Fruit fly (Drosophila melanogaster) whole organism, embryonic: Measurements from ENCODE around the gene Spx.
A peak's percentile ranks its signal among the peaks of the same experiment; 100 is the strongest.

Source experiments
- ATbp ChIP-seq: fragments of 200-800 bp; sonication (Bioruptor generic); optimal IDR thresholded peaks from 2 replicates; lab custom pipeline; 2017; ENCODE audit warnings: missing biosample characterization, mild to moderate bottlenecking, missing genetic modification characterization, missing genetic modification reagents
- CG10431 ChIP-seq: fragments of 200-800 bp; sonication (Bioruptor generic); optimal IDR thresholded peaks from 3 replicates; lab custom pipeline; 2018; ENCODE audit warnings: missing biosample characterization, mild to moderate bottlenecking, missing genetic modification characterization
- CG12391 ChIP-seq: fragments of 200-800 bp; sonication (Bioruptor generic); optimal IDR thresholded peaks from 3 replicates; lab custom pipeline; 2018; ENCODE audit warnings: missing biosample characterization, mild to moderate bottlenecking, missing genetic modification characterization, moderate library complexity
- CG13123 ChIP-seq: fragments of 200-800 bp; sonication (Bioruptor generic); optimal IDR thresholded peaks from 2 replicates; lab custom pipeline; 2016; ENCODE audit warnings: missing biosample characterization, missing genetic modification characterization
- CG13287 ChIP-seq: fragments of 200-800 bp; sonication (Bioruptor generic); IDR thresholded peaks from 2 replicates; pipeline ENCODE4 v1.3.6; 2022; ENCODE audit warnings: missing biosample characterization, missing genetic modification characterization; ENCODE audit not compliant: partially characterized antibody
- CG13624 ChIP-seq: fragments of 200-800 bp; sonication (Bioruptor generic); optimal IDR thresholded peaks from 2 replicates; lab custom pipeline; 2016; ENCODE audit warnings: missing biosample characterization, missing genetic modification characterization
- CG1529 ChIP-seq: fragments of 200-800 bp; sonication (Bioruptor generic); optimal IDR thresholded peaks from 3 replicates; lab custom pipeline; 2018; ENCODE audit warnings: missing biosample characterization, missing genetic modification characterization
- CG15601 ChIP-seq: fragments of 200-800 bp; sonication (Bioruptor generic); optimal IDR thresholded peaks from 3 replicates; lab custom pipeline; 2019; ENCODE audit warnings: missing biosample characterization, mild to moderate bottlenecking, missing genetic modification characterization, moderate library complexity
- CG16813 ChIP-seq: fragments of 200-800 bp; sonication (Bioruptor generic); IDR thresholded peaks from 3 replicates; pipeline ENCODE4 v1.3.6; 2022; ENCODE audit warnings: missing biosample characterization, missing genetic modification characterization; ENCODE audit not compliant: partially characterized antibody
- CG18476 ChIP-seq: fragments of 200-800 bp; sonication (Bioruptor generic); optimal IDR thresholded peaks from 2 replicates; lab custom pipeline; 2016; ENCODE audit warnings: missing biosample characterization, mild to moderate bottlenecking, missing genetic modification characterization
- CG30431 ChIP-seq: fragments of 200-800 bp; sonication (Bioruptor generic); optimal IDR thresholded peaks from 2 replicates; lab custom pipeline; 2017; ENCODE audit warnings: missing biosample characterization, missing genetic modification characterization
- CG31441 ChIP-seq: fragments of 200-800 bp; sonication (Bioruptor generic); IDR thresholded peaks from 2 replicates; pipeline ENCODE4 v1.3.6; 2022; ENCODE audit warnings: missing biosample characterization, missing genetic modification characterization
- CG32772 ChIP-seq: fragments of 200-800 bp; sonication (Bioruptor generic); IDR thresholded peaks from 2 replicates; pipeline ENCODE4 v1.3.6; 2022; ENCODE audit warnings: missing biosample characterization, missing genetic modification characterization
- CG3281 ChIP-seq: fragments of 200-800 bp; sonication (Bioruptor generic); optimal IDR thresholded peaks from 3 replicates; lab custom pipeline; 2017; ENCODE audit warnings: missing biosample characterization, mild to moderate bottlenecking, missing genetic modification characterization
- CG3726 ChIP-seq: fragments of 200-800 bp; sonication (Bioruptor generic); IDR thresholded peaks from 3 replicates; pipeline ENCODE4, ENCODE4 v1.3.6; 2022; ENCODE audit warnings: missing biosample characterization, missing genetic modification characterization
- CG4328 ChIP-seq: fragments of 200-800 bp; sonication (Bioruptor generic); optimal IDR thresholded peaks from 3 replicates; lab custom pipeline; 2017; ENCODE audit warnings: missing biosample characterization, missing genetic modification reagents, missing genetic modification characterization
- CG4360 ChIP-seq: fragments of 200-800 bp; sonication (Bioruptor generic); IDR thresholded peaks from 2 replicates; pipeline ENCODE4 v1.3.6; 2022; ENCODE audit warnings: missing biosample characterization, missing genetic modification characterization
- CG6813 ChIP-seq: fragments of 200-800 bp; sonication (Bioruptor generic); optimal IDR thresholded peaks from 2 replicates; lab custom pipeline; 2017; ENCODE audit warnings: missing biosample characterization, missing genetic modification characterization, mild to moderate bottlenecking, moderate library complexity, missing genetic modification reagents
- CG8281 ChIP-seq: fragments of 200-800 bp; sonication (Bioruptor generic); optimal IDR thresholded peaks from 2 replicates; lab custom pipeline; 2018; ENCODE audit warnings: missing biosample characterization, mild to moderate bottlenecking, missing genetic modification characterization, moderate library complexity
- CG8290 ChIP-seq, 3 experiments: fragments of 200-800 bp; sonication (Bioruptor generic); optimal IDR thresholded peaks; 2 replicates each; lab custom pipeline; 2016 to 2019; ENCODE audit warnings: missing biosample characterization in 3 of 3, missing genetic modification characterization in 3 of 3, mild to moderate bottlenecking in 2 of 3, moderate library complexity in 1 of 3
- CG8765 ChIP-seq: fragments of 200-800 bp; sonication (Bioruptor generic); IDR thresholded peaks from 2 replicates; pipeline ENCODE4 v1.3.6; 2022; ENCODE audit warnings: missing biosample characterization, missing genetic modification characterization
- CG8924 ChIP-seq: fragments of 200-800 bp; optimal IDR thresholded peaks from 3 replicates; lab custom pipeline; 2019; ENCODE audit warnings: missing biosample characterization, mild to moderate bottlenecking, missing genetic modification characterization, moderate library complexity
- CHES-1-like ChIP-seq: fragments of 200-800 bp; sonication (Bioruptor generic); optimal IDR thresholded peaks from 2 replicates; lab custom pipeline; 2016; ENCODE audit warnings: missing biosample characterization, missing genetic modification characterization
- Camta ChIP-seq: fragments of 200-800 bp; sonication (Bioruptor generic); optimal IDR thresholded peaks from 2 replicates; lab custom pipeline; 2016; ENCODE audit warnings: missing biosample characterization, missing genetic modification characterization
- CrebB ChIP-seq: fragments of 200-800 bp; sonication (Bioruptor generic); optimal IDR thresholded peaks from 3 replicates; lab custom pipeline; 2018; ENCODE audit warnings: missing biosample characterization, mild to moderate bottlenecking, missing genetic modification characterization
- D ChIP-seq, 2 experiments: fragments of 200-800 bp in 1 of 2; fragments of >200 bp in 1 of 2; sonication (Bioruptor generic) in 1 of 2; optimal IDR thresholded peaks; 2 replicates in 1 of 2; 3 replicates in 1 of 2; lab custom pipeline; 2017; ENCODE audit warnings: mild to moderate bottlenecking in 1 of 2, missing biosample characterization in 1 of 2, missing genetic modification characterization in 1 of 2, missing genetic modification reagents in 1 of 2
- Doc3 ChIP-seq: fragments of 200-800 bp; sonication (Bioruptor generic); IDR thresholded peaks from 3 replicates; pipeline ENCODE4 v1.3.6; 2022; ENCODE audit warnings: missing biosample characterization, missing genetic modification characterization; ENCODE audit not compliant: partially characterized antibody
- Hey ChIP-seq: fragments of 200-800 bp; sonication (Bioruptor generic); optimal IDR thresholded peaks from 3 replicates; lab custom pipeline; 2018; ENCODE audit warnings: missing biosample characterization, mild to moderate bottlenecking, missing genetic modification characterization
- NFAT ChIP-seq: fragments of 200-800 bp; sonication (Bioruptor generic); IDR thresholded peaks from 2 replicates; pipeline ENCODE4 v1.3.6; 2022; ENCODE audit warnings: missing biosample characterization, missing genetic modification characterization
- Usf ChIP-seq: fragments of 200-800 bp; sonication (Bioruptor generic); optimal IDR thresholded peaks from 2 replicates; lab custom pipeline; 2017; ENCODE audit warnings: missing genotype, missing biosample characterization, missing genetic modification characterization
- ac ChIP-seq: fragments of 200-800 bp; sonication (Bioruptor generic); optimal IDR thresholded peaks from 3 replicates; lab custom pipeline; 2017; ENCODE audit warnings: missing biosample characterization, mild to moderate bottlenecking, missing genetic modification characterization
- az2 ChIP-seq: fragments of 200-800 bp; sonication (Bioruptor generic); optimal IDR thresholded peaks from 3 replicates; lab custom pipeline; 2016; ENCODE audit warnings: missing biosample characterization, missing genetic modification characterization
- bbx ChIP-seq: fragments of 200-800 bp; sonication (Bioruptor generic); IDR thresholded peaks from 2 replicates; pipeline ENCODE4 v1.3.6; 2022; ENCODE audit warnings: missing biosample characterization, missing genetic modification characterization; ENCODE audit not compliant: partially characterized antibody
- caup ChIP-seq: fragments of 200-800 bp; sonication (Bioruptor generic); optimal IDR thresholded peaks from 3 replicates; lab custom pipeline; 2017; ENCODE audit warnings: missing biosample characterization, mild to moderate bottlenecking, missing genetic modification characterization, moderate library complexity; ENCODE audit not compliant: severe bottlenecking
- cwo ChIP-seq: fragments of 200-800 bp; sonication (Bioruptor generic); optimal IDR thresholded peaks from 3 replicates; lab custom pipeline; 2017; ENCODE audit warnings: missing biosample characterization, missing genetic modification characterization, mild to moderate bottlenecking, moderate library complexity, missing genetic modification reagents
- emc ChIP-seq: fragments of 200-800 bp; sonication (Bioruptor generic); optimal IDR thresholded peaks from 2 replicates; lab custom pipeline; 2016; ENCODE audit warnings: missing biosample characterization, missing genetic modification characterization
- eyg ChIP-seq: fragments of 200-800 bp; sonication (Bioruptor generic); optimal IDR thresholded peaks from 3 replicates; lab custom pipeline; 2016; ENCODE audit warnings: missing biosample characterization, missing genetic modification characterization
- fd96Cb ChIP-seq: fragments of 200-800 bp; sonication (Bioruptor generic); optimal IDR thresholded peaks from 2 replicates; lab custom pipeline; 2018; ENCODE audit warnings: missing biosample characterization, mild to moderate bottlenecking, missing genetic modification characterization, moderate library complexity
- grn ChIP-seq: fragments of 200-800 bp; sonication (Bioruptor generic); optimal IDR thresholded peaks from 3 replicates; lab custom pipeline; 2017; ENCODE audit warnings: missing biosample characterization, missing genetic modification characterization
- insv ChIP-seq, 2 experiments: fragments of 200-800 bp; sonication (Bioruptor generic); optimal IDR thresholded peaks; 3 replicates each; lab custom pipeline; 2016 to 2018; ENCODE audit warnings: missing biosample characterization in 2 of 2, missing genetic modification characterization in 2 of 2
- kah ChIP-seq: fragments of 200-800 bp; sonication (Bioruptor generic); optimal IDR thresholded peaks from 2 replicates; lab custom pipeline; 2018; ENCODE audit warnings: missing biosample characterization, mild to moderate bottlenecking, missing genetic modification characterization
- mirr ChIP-seq: fragments of 200-800 bp; sonication (Bioruptor generic); optimal IDR thresholded peaks from 3 replicates; lab custom pipeline; 2018; ENCODE audit warnings: missing biosample characterization, mild to moderate bottlenecking, missing genetic modification characterization
- onecut ChIP-seq: fragments of 200-800 bp; sonication (Bioruptor generic); IDR thresholded peaks from 2 replicates; pipeline ENCODE4 v1.3.6; 2022; ENCODE audit warnings: missing biosample characterization, missing genetic modification characterization
- pita ChIP-seq: fragments of 200-800 bp; sonication (Bioruptor generic); optimal IDR thresholded peaks from 2 replicates; lab custom pipeline; 2017; ENCODE audit warnings: missing biosample characterization, mild to moderate bottlenecking, missing genetic modification characterization
- ranshi ChIP-seq: fragments of 200-800 bp; sonication (Bioruptor generic); IDR thresholded peaks from 2 replicates; pipeline ENCODE4 v1.3.6; 2022; ENCODE audit warnings: missing biosample characterization, missing genetic modification characterization
- seq ChIP-seq: fragments of 200-800 bp; sonication (Bioruptor generic); IDR thresholded peaks from 2 replicates; pipeline ENCODE4 v1.3.6; 2022; ENCODE audit warnings: missing biosample characterization, missing genetic modification characterization
- slp2 ChIP-seq: fragments of 200-800 bp; sonication (Bioruptor generic); optimal IDR thresholded peaks from 2 replicates; lab custom pipeline; 2016; ENCODE audit warnings: missing biosample characterization, missing genetic modification characterization
- ssp ChIP-seq: fragments of 200-800 bp; sonication (Bioruptor generic); IDR thresholded peaks from 2 replicates; pipeline ENCODE4 v1.3.6; 2022; ENCODE audit warnings: missing biosample characterization, missing genetic modification characterization
- toy ChIP-seq: fragments of 200-800 bp; sonication (Bioruptor generic); IDR thresholded peaks from 2 replicates; pipeline ENCODE4 v1.3.6; 2022; ENCODE audit warnings: missing biosample characterization, missing genetic modification characterization

Spx gene

dm6 chrX:6265456-6265877 lies 9.8 kb downstream of the Spx start (continued):
- TF ChIP-seq insv (GFP tag; optimal IDR thresholded peaks at IDR 0.05; lab: Kevin White, UChicago) (peak; percentile 17 to 67), CrebB (tag; lab: Kevin White, UChicago) (peak; percentile 87), ranshi (peak; percentile 92), CG10431 (GFP tag; lab: Kevin White, UChicago) (peak; percentile 50), Camta (peak; percentile 96), emc (GFP tag; lab: Kevin White, UChicago) (peak; percentile 83), CG16813 (GFP tag; lab: Robert Waterston, UW) (no peak), ATbp (GFP tag; lab: Kevin White, UChicago) (peak; percentile 96), CG8924 (tag; lab: Kevin White, UChicago) (peak; percentile 97), CG32772 (GFP tag; lab: Robert Waterston, UW) (peak; percentile 95), CG3281 (GFP tag; lab: Kevin White, UChicago) (peak; percentile 95), az2 (GFP tag; lab: Kevin White, UChicago) (peak; percentile 98), mirr (GFP tag; lab: Kevin White, UChicago) (peak; percentile 75), CG13287 (GFP tag; lab: Robert Waterston, UW) (peak; percentile 39; the same call in 1 of the 2 replicates), D (optimal IDR thresholded peaks at IDR 0.05; lab: Kevin White, UChicago) (no peak), D (GFP tag; optimal IDR thresholded peaks at IDR 0.05; lab: Kevin White, UChicago) (peak; percentile 96), kah (GFP tag; lab: Kevin White, UChicago) (peak; percentile 92), Doc3 (GFP tag; lab: Robert Waterston, UW) (no peak), ssp (GFP tag; lab: Robert Waterston, UW) (peak; percentile 84), bbx (no peak), CG18476 (GFP tag; lab: Kevin White, UChicago) (peak; percentile 95), CG31441 (GFP tag; lab: Robert Waterston, UW) (peak; percentile 96), pita (GFP tag; lab: Kevin White, UChicago) (no peak), Usf (GFP tag; lab: Kevin White, UChicago) (peak; percentile 83), CG6813 (GFP tag; lab: Kevin White, UChicago) (peak; percentile 93), CG30431 (peak; percentile 94), slp2 (GFP tag; lab: Kevin White, UChicago) (peak; percentile 96), CG4360 (GFP tag; lab: Robert Waterston, UW) (peak; percentile 68), ac (peak; percentile 88), CG12391 (peak; percentile 96), cwo (GFP tag; lab: Kevin White, UChicago) (peak; percentile 93), onecut (GFP tag; lab: Robert Waterston, UW) (peak; percentile 89), Hey (peak; percentile 66), CG8765 (GFP tag; lab: Robert Waterston, UW) (peak; percentile 75), CG4328 (GFP tag; lab: Kevin White, UChicago) (peak; percentile 90), CG15601 (tag; lab: Kevin White, UChicago) (peak; percentile 93), CG3726 (GFP tag; lab: Robert Waterston, UW) (peak; percentile 89), fd96Cb (tag; lab: Kevin White, UChicago) (peak; percentile 97), CHES-1-like (peak; percentile 91), CG8290 (GFP tag; optimal IDR thresholded peaks at IDR 0.05; lab: Kevin White, UChicago) (peak; percentile 88), CG8290 (tag; optimal IDR thresholded peaks at IDR 0.05; lab: Kevin White, UChicago) (peak; percentile 49 to 84), caup (GFP tag; lab: Kevin White, UChicago) (peak; percentile 92), grn (peak; percentile 43), CG13123 (peak; percentile 93), CG13624 (GFP tag; lab: Kevin White, UChicago) (peak; percentile 92), CG1529 (GFP tag; lab: Kevin White, UChicago) (peak; percentile 97), eyg (GFP tag; lab: Kevin White, UChicago) (peak; percentile 86), NFAT (GFP tag; lab: Robert Waterston, UW) (peak; percentile 86), toy (peak; percentile 75; the same call in 1 of the 2 replicates), seq (GFP tag; lab: Robert Waterston, UW) (peak; percentile 97), CG8281 (tag; lab: Kevin White, UChicago) (peak; percentile 82)
